Fruit fly (Drosophila melanogaster): ENCODE measurements around the gene Fum2.

Fum2 gene

dm6 chrX:6662876-6663551, 18.6 kb upstream of the Fum2 start (continued):
- peak; percentile 43 for TF ChIP-seq Fer1 (GFP tag; optimal IDR thresholded peaks at IDR 0.05)
- peak; percentile 17 for TF ChIP-seq CG13624 (GFP tag; optimal IDR thresholded peaks at IDR 0.05)
- peak; percentile 78 for TF ChIP-seq Drgx (GFP tag; IDR thresholded peaks at IDR 0.05)
- TF ChIP-seq CG18599 (GFP tag; optimal IDR thresholded peaks at IDR 0.05), result peak; percentile 49
- TF ChIP-seq Gug (GFP tag; IDR thresholded peaks at IDR 0.05), result peak; percentile 47; the same call in 1 of the 4 replicates
- TF ChIP-seq CG12769 (tag; optimal IDR thresholded peaks at IDR 0.05), result peak; percentile 65
- peak; percentile 11 for TF ChIP-seq tin (GFP tag; optimal IDR thresholded peaks at IDR 0.05)
- peak; percentile 48 for TF ChIP-seq Antp (GFP tag; optimal IDR thresholded peaks at IDR 0.05)
- no peak for TF ChIP-seq CG2116 (GFP tag; optimal IDR thresholded peaks at IDR 0.05)
- TF ChIP-seq Lim3 (GFP tag; IDR thresholded peaks at IDR 0.05), result no peak
- no peak for TF ChIP-seq fd102C (GFP tag; optimal IDR thresholded peaks at IDR 0.05)
- peak; percentile 15 to 24 for TF ChIP-seq Pdp1 (GFP tag; optimal IDR thresholded peaks at IDR 0.05)
- TF ChIP-seq ro (GFP tag; IDR thresholded peaks at IDR 0.05), result no peak
- no peak for TF ChIP-seq Adf1 (GFP tag; IDR thresholded peaks at IDR 0.05)
- peak; percentile 49 for TF ChIP-seq sisA (GFP tag; IDR thresholded peaks at IDR 0.05)
- no peak for TF ChIP-seq sug (tag; optimal IDR thresholded peaks at IDR 0.05)
- no peak for TF ChIP-seq CG15696 (tag; optimal IDR thresholded peaks at IDR 0.05)
- peak; percentile 30 to 58 for TF ChIP-seq dpn (GFP tag; optimal IDR thresholded peaks at IDR 0.05)
- TF ChIP-seq gro (GFP tag; optimal IDR thresholded peaks at IDR 0.05), result no peak
- TF ChIP-seq CG17568 (GFP tag; optimal IDR thresholded peaks at IDR 0.05), result no peak
- TF ChIP-seq D19B (GFP tag; optimal IDR thresholded peaks at IDR 0.05), result no peak
- TF ChIP-seq CkIIα-i1 (GFP tag; IDR thresholded peaks at IDR 0.05), result no peak
- TF ChIP-seq lmd (GFP tag; IDR thresholded peaks at IDR 0.05), result peak; percentile 69
- TF ChIP-seq phol (tag; optimal IDR thresholded peaks at IDR 0.05), result peak; percentile 26
- TF ChIP-seq Jarid2 (GFP tag; optimal IDR thresholded peaks at IDR 0.05), result no peak
- TF ChIP-seq CG1603 (tag; optimal IDR thresholded peaks at IDR 0.05), result peak; percentile 41
- peak; percentile 21 for TF ChIP-seq CG8388 (GFP tag; optimal IDR thresholded peaks at IDR 0.05)
- TF ChIP-seq ci (GFP tag; IDR thresholded peaks at IDR 0.05), result no peak
- TF ChIP-seq bowl (GFP tag; IDR thresholded peaks at IDR 0.05), result no peak
- no peak for TF ChIP-seq Fer2 (tag; optimal IDR thresholded peaks at IDR 0.05)
- TF ChIP-seq emc (GFP tag; optimal IDR thresholded peaks at IDR 0.05), result no peak
- no peak for TF ChIP-seq Hmr (GFP tag; optimal IDR thresholded peaks at IDR 0.05)
- no peak for TF ChIP-seq HLHmδ (GFP tag; optimal IDR thresholded peaks at IDR 0.05)
- TF ChIP-seq cwo (GFP tag; optimal IDR thresholded peaks at IDR 0.05), result peak; percentile 4
- peak; percentile 63; the same call in 1 of the 2 replicates for TF ChIP-seq Ptx1 (GFP tag; IDR thresholded peaks at IDR 0.05)
- TF ChIP-seq CG34376 (GFP tag; optimal IDR thresholded peaks at IDR 0.05), result no peak
- TF ChIP-seq CG11398 (GFP tag; optimal IDR thresholded peaks at IDR 0.05), result peak; percentile 16
- TF ChIP-seq Dip3 (GFP tag; optimal IDR thresholded peaks at IDR 0.05), result peak; percentile 5
- TF ChIP-seq CG17361 (GFP tag; IDR thresholded peaks at IDR 0.05), result peak; percentile 58; the same call in 1 of the 3 replicates
- TF ChIP-seq lilli (GFP tag; optimal IDR thresholded peaks at IDR 0.05), result peak; percentile 30
- TF ChIP-seq Sry-β (GFP tag; optimal IDR thresholded peaks at IDR 0.05), result no peak
- TF ChIP-seq Hr39 (optimal IDR thresholded peaks at IDR 0.05), result no peak
- TF ChIP-seq Elba2 (GFP tag; optimal IDR thresholded peaks at IDR 0.05), result no peak
- no peak for TF ChIP-seq MBD-R2 (GFP tag; IDR thresholded peaks at IDR 0.05)
- peak in 1 of 2 experiments; percentile 46 for TF ChIP-seq Hr78 (GFP tag; optimal IDR thresholded peaks at IDR 0.05)
- no peak for TF ChIP-seq CG16813 (GFP tag; IDR thresholded peaks at IDR 0.05; ENCODE audit: partially characterized antibody)
- peak; percentile 38 for TF ChIP-seq Camta (GFP tag; optimal IDR thresholded peaks at IDR 0.05)
- no peak for TF ChIP-seq CG15479 (GFP tag; optimal IDR thresholded peaks at IDR 0.05)
- TF ChIP-seq CG17829 (tag; optimal IDR thresholded peaks at IDR 0.05), result peak; percentile 25
- TF ChIP-seq CG16815 (GFP tag; optimal IDR thresholded peaks at IDR 0.05), result no peak
